Worm (Caenorhabditis elegans): ENCODE data around the gene ttr-18.

The ttr-18 gene

ce11 chrII:11521300-11521699 is 34.8 kb upstream of the ttr-18 start, which contains the start of gene Y62F5A.10:
Y62F5A.10 (plus strand) TSS chrII:11521600.
- TF ChIP-seq snpc-1.3 (tag; optimal IDR thresholded peaks at IDR 0.05; ENCODE audit: insufficient read depth) (no peak), aptf-3 (GFP tag; IDR thresholded peaks at IDR 0.05) (no peak), nhr-90 (tag; optimal IDR thresholded peaks at IDR 0.05) (no peak), ztf-26 (tag; optimal IDR thresholded peaks at IDR 0.05) (no peak), lin-35 (GFP tag; optimal IDR thresholded peaks at IDR 0.05) (no peak), mcd-1 (GFP tag; IDR thresholded peaks at IDR 0.05) (no peak)

ce11 chrII:11518184-11518583 is 31.6 kb upstream of the ttr-18 start, which contains the start of gene B0334.10:
B0334.10 (plus strand) TSS chrII:11518484.
- TF ChIP-seq pbrm-1 (GFP tag; IDR thresholded peaks at IDR 0.05), result no peak
- no peak for TF ChIP-seq rcor-1 (GFP tag; IDR thresholded peaks at IDR 0.05)
- no peak for TF ChIP-seq attf-6 (GFP tag; IDR thresholded peaks at IDR 0.05)
- no peak for TF ChIP-seq lag-1 (GFP tag; IDR thresholded peaks at IDR 0.05)
- TF ChIP-seq madf-3 (GFP tag; IDR thresholded peaks at IDR 0.05), result no peak
- TF ChIP-seq Y79H2A.3 (GFP tag; conservative IDR thresholded peaks at IDR 0.05), result no peak
- no peak for TF ChIP-seq gei-17 (GFP tag; optimal IDR thresholded peaks at IDR 0.05)
- TF ChIP-seq bed-1 (GFP tag; IDR thresholded peaks at IDR 0.05), result no peak
- no peak for TF ChIP-seq ZK185.1 (tag; optimal IDR thresholded peaks at IDR 0.05; ENCODE audit: poor library complexity, severe bottlenecking)
- no peak for TF ChIP-seq Y67H2A.10 (GFP tag; conservative IDR thresholded peaks at IDR 0.05)
- TF ChIP-seq zfh-2 (GFP tag; conservative IDR thresholded peaks at IDR 0.05), result no peak
- TF ChIP-seq let-526 (GFP tag; IDR thresholded peaks at IDR 0.05), result no peak
- no peak for TF ChIP-seq sptf-2 (GFP tag; optimal IDR thresholded peaks at IDR 0.05)
- TF ChIP-seq cebp-1 (GFP tag; IDR thresholded peaks at IDR 0.05), result no peak
- TF ChIP-seq cebp-1 (tag; optimal IDR thresholded peaks at IDR 0.05), result no peak
- no peak for TF ChIP-seq F52B5.7 (tag; optimal IDR thresholded peaks at IDR 0.05)
- TF ChIP-seq lin-54 (GFP tag; optimal IDR thresholded peaks at IDR 0.05), result no peak
- no peak for TF ChIP-seq attf-3 (GFP tag; conservative IDR thresholded peaks at IDR 0.05)
- no peak for TF ChIP-seq F22D6.2 (tag; optimal IDR thresholded peaks at IDR 0.05)
- TF ChIP-seq pha-4 (tag; optimal IDR thresholded peaks at IDR 0.05), result no peak

- no peak for TF ChIP-seq ztf-6 (GFP tag; IDR thresholded peaks at IDR 0.05)
- no peak for TF ChIP-seq pbrm-1 (GFP tag; IDR thresholded peaks at IDR 0.05)
- TF ChIP-seq bed-2 (GFP tag; IDR thresholded peaks at IDR 0.05), result no peak
- no peak for TF ChIP-seq nfya-2 (GFP tag; IDR thresholded peaks at IDR 0.05)
- TF ChIP-seq dox-1 (GFP tag; IDR thresholded peaks at IDR 0.05), result no peak
- no peak for TF ChIP-seq madf-6 (GFP tag; IDR thresholded peaks at IDR 0.05)
- TF ChIP-seq B0336.3 (GFP tag; IDR thresholded peaks at IDR 0.05), result no peak
- no peak for TF ChIP-seq K12H6.12 (tag; optimal IDR thresholded peaks at IDR 0.05)
- no peak for TF ChIP-seq ztf-28 (GFP tag; IDR thresholded peaks at IDR 0.05)
- no peak for TF ChIP-seq Y67H2A.10 (GFP tag; conservative IDR thresholded peaks at IDR 0.05)
- TF ChIP-seq rec-8 (tag; optimal IDR thresholded peaks at IDR 0.05), result no peak
- TF ChIP-seq lin-40 (tag; optimal IDR thresholded peaks at IDR 0.05), result no peak
- no peak for TF ChIP-seq nhr-80 (tag; optimal IDR thresholded peaks at IDR 0.05)
Measured at ce11 chrII:11514775-11515174, 28.2 kb upstream of the ttr-18 start, which contains the start of gene srh-44. srh-44 (plus strand) TSS chrII:11515075.

All from whole organism, young adult.